Worm (Caenorhabditis elegans) whole organism, L3 larva: ENCODE results near the gene tag-151.

Experiments used
- nhr-77 ChIP-seq: fragments of 150-350 bp; optimal IDR thresholded peaks from 2 replicates; lab custom pipeline; 2014; ENCODE audit warnings: missing biosample characterization, missing genetic modification characterization
- pha-4 ChIP-seq: fragments of 150-350 bp; optimal IDR thresholded peaks from 2 replicates; lab custom pipeline; 2014; ENCODE audit warnings: missing biosample characterization, missing genetic modification reagents, missing genetic modification characterization
- pqm-1 ChIP-seq: fragments of 150-350 bp; optimal IDR thresholded peaks from 2 replicates; lab custom pipeline; 2017; ENCODE audit warnings: missing biosample characterization, missing genetic modification characterization, inconsistent platforms
- unc-62 ChIP-seq: fragments of 150-350 bp; sonication (generic microtip); optimal IDR thresholded peaks from 4 replicates; lab custom pipeline; 2014; ENCODE audit warnings: missing biosample characterization, missing genetic modification reagents, missing genetic modification characterization
- ztf-11 ChIP-seq: fragments of 150-350 bp; optimal IDR thresholded peaks from 2 replicates; lab custom pipeline; 2014; ENCODE audit warnings: missing biosample characterization, missing genetic modification characterization

ce11 chrII:4737348-4737747 lies 27.3 kb downstream of the tag-151 start, which contains the start of gene ctsa-1.1:
- TF ChIP-seq pqm-1 (tag; lab: Kevin White, UChicago) (no peak), pha-4 (tag; lab: Kevin White, UChicago) (no peak), unc-62 (GFP tag; lab: Kevin White, UChicago) (no peak), ztf-11 (tag; lab: Kevin White, UChicago) (no peak), nhr-77 (tag; lab: Kevin White, UChicago) (no peak)
